Worm (Caenorhabditis elegans): Measurements from ENCODE around the gene mup-2.

- TF ChIP-seq lsy-2 (tag; optimal IDR thresholded peaks at IDR 0.05) (no peak), nhr-11 (tag; optimal IDR thresholded peaks at IDR 0.05) (no peak), C34F6.9 (tag; optimal IDR thresholded peaks at IDR 0.05) (no peak), nhr-12 (tag; optimal IDR thresholded peaks at IDR 0.05) (no peak), zag-1 (tag; optimal IDR thresholded peaks at IDR 0.05) (no peak), nhr-23 (tag; optimal IDR thresholded peaks at IDR 0.05) (no peak), crh-2 (tag; optimal IDR thresholded peaks at IDR 0.05) (no peak), nhr-237 (tag; optimal IDR thresholded peaks at IDR 0.05) (no peak), snpc-4 (tag; optimal IDR thresholded peaks at IDR 0.05) (no peak), ceh-82 (tag; optimal IDR thresholded peaks at IDR 0.05) (no peak), R02D3.7 (tag; optimal IDR thresholded peaks at IDR 0.05) (no peak), lin-13 (GFP tag; optimal IDR thresholded peaks at IDR 0.05) (no peak), elt-1 (tag; optimal IDR thresholded peaks at IDR 0.05) (no peak)
Measured at ce11 chrX:6416357-6417087, 6.5 kb upstream of the mup-2 start, which contains the start of gene T22E5.6.
